Worm (Caenorhabditis elegans): ENCODE data around the gene unc-42.

unc-42 gene

DNA sequence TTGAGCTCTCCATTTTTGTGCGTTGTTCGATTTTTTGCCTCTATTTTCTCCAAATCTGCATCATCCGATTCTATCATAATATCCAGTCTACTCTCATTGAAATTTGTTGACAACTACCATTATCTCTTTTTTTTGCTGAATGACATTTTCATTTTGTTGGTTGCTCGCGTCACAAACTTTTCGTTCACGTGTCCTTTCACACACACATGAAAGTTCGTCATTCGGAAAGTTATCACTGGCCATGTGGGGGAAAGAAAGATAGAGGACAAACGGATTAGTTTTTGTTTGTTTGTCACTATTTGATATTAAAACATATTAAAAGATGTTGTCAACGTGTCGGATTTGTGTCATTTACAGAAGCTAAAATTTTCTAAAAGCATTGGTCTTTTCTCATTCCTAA lies 25.8 kb upstream of the unc-42 start:
- TF ChIP-seq ets-5 (GFP tag; IDR thresholded peaks at IDR 0.05) (no peak), elt-2 (tag; optimal IDR thresholded peaks at IDR 0.05) (peak; percentile 7), fkh-8 (tag; optimal IDR thresholded peaks at IDR 0.05) (peak; percentile 62), lin-39 (tag; optimal IDR thresholded peaks at IDR 0.05) (no peak), dsc-1 (tag; optimal IDR thresholded peaks at IDR 0.05) (peak; percentile 46), nhr-71 (tag; optimal IDR thresholded peaks at IDR 0.05) (peak; percentile 42), lin-15B (tag; optimal IDR thresholded peaks at IDR 0.05) (no peak), lsy-2 (tag; optimal IDR thresholded peaks at IDR 0.05) (peak in 1 of 2 experiments; percentile 8), fkh-4 (tag; optimal IDR thresholded peaks at IDR 0.05; ENCODE audit: borderline replicate concordance) (no peak), nhr-47 (tag; optimal IDR thresholded peaks at IDR 0.05) (peak; percentile 11), pax-3 (tag; optimal IDR thresholded peaks at IDR 0.05) (peak; percentile 39)

DNA sequence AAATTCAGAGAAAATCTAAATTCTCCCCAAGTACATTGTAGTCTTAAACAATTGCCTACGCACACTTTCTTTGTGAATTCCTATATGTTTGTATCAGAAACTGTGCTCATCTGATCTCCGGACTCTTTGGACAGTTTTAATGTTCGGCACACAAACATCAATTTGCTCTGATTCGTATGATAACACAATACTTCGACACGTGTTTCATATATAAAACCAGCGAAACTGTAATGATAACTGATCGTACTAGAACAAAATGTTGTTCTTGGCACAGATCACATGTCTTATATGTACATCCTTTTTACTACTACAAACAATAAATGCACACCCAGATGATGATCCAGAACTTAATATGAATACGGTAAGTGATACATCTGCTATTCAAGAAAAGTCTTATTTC lies 22.1 kb upstream of the unc-42 start, which contains the start of gene lipl-2:
TSS of gene lipl-2 (plus strand) at position 236 of the 400 bp plus-strand sequence.
- TF ChIP-seq elt-2 (tag; optimal IDR thresholded peaks at IDR 0.05) (peak; percentile 84), tlp-1 (tag; optimal IDR thresholded peaks at IDR 0.05) (no peak), nhr-84 (tag; optimal IDR thresholded peaks at IDR 0.05) (no peak), lin-35 (GFP tag; optimal IDR thresholded peaks at IDR 0.05) (peak in 1 of 2 experiments; percentile 3), ces-1 (GFP tag; optimal IDR thresholded peaks at IDR 0.05) (no peak), nhr-19 (GFP tag; conservative IDR thresholded peaks at IDR 0.05) (no peak), nhr-20 (tag; optimal IDR thresholded peaks at IDR 0.05) (peak; percentile 52), nhr-71 (tag; optimal IDR thresholded peaks at IDR 0.05) (peak; percentile 15), nhr-237 (tag; optimal IDR thresholded peaks at IDR 0.05) (no peak)

DNA sequence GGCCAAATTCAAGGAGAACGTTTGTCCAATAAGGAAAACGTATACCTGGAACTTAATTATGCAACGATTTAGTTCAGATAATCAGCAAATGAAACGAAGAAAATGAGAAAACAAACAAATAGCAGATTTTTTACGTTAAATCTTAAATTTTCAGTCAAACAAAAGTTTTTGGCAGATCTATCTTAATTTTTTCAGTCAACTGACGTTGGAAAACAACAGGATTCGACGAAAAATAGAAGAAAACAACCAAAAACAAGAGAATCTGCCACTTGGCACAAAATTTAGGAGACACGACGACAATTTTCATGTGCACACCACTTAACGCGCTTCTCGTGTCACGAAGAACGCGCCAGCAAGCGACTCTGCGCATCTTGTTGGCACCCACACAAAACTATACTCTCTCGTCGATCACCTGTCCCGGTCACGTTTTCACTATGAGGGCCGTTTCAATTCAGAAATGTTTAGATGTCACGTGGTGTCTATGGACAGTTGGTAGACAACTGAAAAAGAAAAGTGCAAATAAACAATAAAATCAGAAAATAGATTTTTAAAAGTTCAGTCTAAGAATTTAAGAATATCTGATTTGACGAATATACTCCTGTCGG lies 20.6 kb upstream of the unc-42 start, which contains the start of gene ztf-7:
TSS of gene ztf-7 (minus strand) at position 51 of the 605 bp plus-strand sequence.
- TF ChIP-seq ceh-88 (GFP tag; IDR thresholded peaks at IDR 0.05): peak; percentile 94
- TF ChIP-seq nhr-76 (tag; optimal IDR thresholded peaks at IDR 0.05): no peak
- TF ChIP-seq pqm-1 (tag; optimal IDR thresholded peaks at IDR 0.05): no peak
- no peak for TF ChIP-seq nhr-28 (tag; optimal IDR thresholded peaks at IDR 0.05)
- TF ChIP-seq nhr-90 (tag; optimal IDR thresholded peaks at IDR 0.05; ENCODE audit: poor library complexity): peak; percentile 98
- TF ChIP-seq nhr-19 (GFP tag; conservative IDR thresholded peaks at IDR 0.05): peak; percentile 99
- TF ChIP-seq vab-15 (tag; optimal IDR thresholded peaks at IDR 0.05): peak; percentile 77
- peak; percentile 62 for TF ChIP-seq aly-2 (tag; optimal IDR thresholded peaks at IDR 0.05)
- TF ChIP-seq Y116A8C.19 (tag; optimal IDR thresholded peaks at IDR 0.05; ENCODE audit: borderline replicate concordance): no peak
- no peak for TF ChIP-seq hlh-17 (GFP tag; optimal IDR thresholded peaks at IDR 0.05; ENCODE audit: borderline replicate concordance)
- TF ChIP-seq sox-4 (tag; optimal IDR thresholded peaks at IDR 0.05): peak; percentile 86
- TF ChIP-seq sup-37 (GFP tag; optimal IDR thresholded peaks at IDR 0.05): peak; percentile 98
- peak; percentile 93 for TF ChIP-seq jun-1 (tag; optimal IDR thresholded peaks at IDR 0.05)
- TF ChIP-seq irx-1 (tag; optimal IDR thresholded peaks at IDR 0.05): peak; percentile 97
- TF ChIP-seq snpc-4 (tag; optimal IDR thresholded peaks at IDR 0.05): peak; percentile 95
- peak; percentile 95 to 96 for TF ChIP-seq lsy-2 (tag; optimal IDR thresholded peaks at IDR 0.05)
- TF ChIP-seq pag-3 (tag; optimal IDR thresholded peaks at IDR 0.05; ENCODE audit: borderline replicate concordance, insufficient read depth): peak; percentile 55
- peak; percentile 93 for TF ChIP-seq ceh-8 (GFP tag; optimal IDR thresholded peaks at IDR 0.05)
- peak; percentile 95 for TF ChIP-seq egl-13 (tag; optimal IDR thresholded peaks at IDR 0.05)
- no peak for TF ChIP-seq ces-1 (GFP tag; optimal IDR thresholded peaks at IDR 0.05)
- peak; percentile 99 for TF ChIP-seq unc-130 (tag; optimal IDR thresholded peaks at IDR 0.05)
- peak; percentile 87 for TF ChIP-seq unc-98 (GFP tag; IDR thresholded peaks at IDR 0.05)
- peak; percentile 99 for TF ChIP-seq snu-23 (GFP tag; optimal IDR thresholded peaks at IDR 0.05)
- TF ChIP-seq F16B12.6 (tag; optimal IDR thresholded peaks at IDR 0.05): peak; percentile 69
- peak; percentile 90 to 94 for TF ChIP-seq lin-35 (GFP tag; optimal IDR thresholded peaks at IDR 0.05)
- TF ChIP-seq mdl-1 (tag; optimal IDR thresholded peaks at IDR 0.05): peak; percentile 59 to 100
- TF ChIP-seq unc-62 (GFP tag; optimal IDR thresholded peaks at IDR 0.05): no peak
- TF ChIP-seq ama-1 (optimal IDR thresholded peaks at IDR 0.05): peak; percentile 72
- TF ChIP-seq ceh-82 (tag; optimal IDR thresholded peaks at IDR 0.05): peak; percentile 85 to 94 (median 85)
- peak; percentile 95 for TF ChIP-seq ztf-4 (tag; optimal IDR thresholded peaks at IDR 0.05)
- TF ChIP-seq zip-4 (GFP tag; optimal IDR thresholded peaks at IDR 0.05): peak; percentile 82
- peak; percentile 96 for TF ChIP-seq grh-1 (GFP tag; IDR thresholded peaks at IDR 0.05)
- peak; percentile 92 for TF ChIP-seq mab-9 (GFP tag; IDR thresholded peaks at IDR 0.05)
- no peak for TF ChIP-seq zag-1 (tag; optimal IDR thresholded peaks at IDR 0.05)
